Fruit fly (Drosophila melanogaster) whole organism, embryonic: ENCODE results near the gene CG11456.

Source experiments
- BtbVII ChIP-seq: fragments of 200-800 bp; sonication (Bioruptor generic); optimal IDR thresholded peaks from 3 replicates; lab custom pipeline; 2017; ENCODE audit warnings: missing biosample characterization, mild to moderate bottlenecking, missing genetic modification characterization
- CG10274 ChIP-seq: fragments of 200-800 bp; sonication (Bioruptor generic); optimal IDR thresholded peaks from 3 replicates; lab custom pipeline; 2017; ENCODE audit warnings: missing biosample characterization, mild to moderate bottlenecking, missing genetic modification characterization
- CG10959 ChIP-seq: fragments of 200-800 bp; sonication (Bioruptor generic); IDR thresholded peaks from 2 replicates; pipeline ENCODE4 v1.3.6; 2022; ENCODE audit warnings: missing biosample characterization, missing genetic modification characterization
- CG11247 ChIP-seq: fragments of 200-800 bp; sonication (Bioruptor generic); IDR thresholded peaks from 2 replicates; pipeline ENCODE4 v1.3.6; 2022; ENCODE audit warnings: missing biosample characterization, missing genetic modification characterization
- CG12659 ChIP-seq: fragments of 200-800 bp; sonication (Bioruptor generic); optimal IDR thresholded peaks from 3 replicates; lab custom pipeline; 2017; ENCODE audit warnings: mild to moderate bottlenecking, missing biosample characterization, missing genetic modification reagents, missing genetic modification characterization
- CG1647 ChIP-seq: fragments of 200-800 bp; sonication (Bioruptor generic); optimal IDR thresholded peaks from 3 replicates; lab custom pipeline; 2016; ENCODE audit warnings: missing biosample characterization, missing genetic modification characterization
- CG17385 ChIP-seq: fragments of 200-800 bp; sonication (Bioruptor generic); optimal IDR thresholded peaks from 3 replicates; lab custom pipeline; 2018; ENCODE audit warnings: missing biosample characterization, mild to moderate bottlenecking, missing genetic modification characterization
- CG17568 ChIP-seq: fragments of 200-800 bp; sonication (Bioruptor generic); optimal IDR thresholded peaks from 2 replicates; lab custom pipeline; 2018; ENCODE audit warnings: missing biosample characterization, mild to moderate bottlenecking, missing genetic modification characterization, moderate library complexity
- CG2875 ChIP-seq: fragments of 200-800 bp; sonication (Bioruptor generic); optimal IDR thresholded peaks from 2 replicates; lab custom pipeline; 2017; ENCODE audit warnings: missing biosample characterization, mild to moderate bottlenecking, missing genetic modification characterization, missing genetic modification reagents
- CG30403 ChIP-seq: fragments of 200-800 bp; sonication (Bioruptor generic); optimal IDR thresholded peaks from 3 replicates; lab custom pipeline; 2016; ENCODE audit warnings: missing biosample characterization, missing genetic modification characterization
- CG32767 ChIP-seq: fragments of 200-800 bp; sonication (Bioruptor generic); IDR thresholded peaks from 2 replicates; pipeline ENCODE4 v1.3.6; 2022; ENCODE audit warnings: missing biosample characterization, missing genetic modification characterization
- CG3407 ChIP-seq: fragments of 200-800 bp; sonication (Bioruptor generic); optimal IDR thresholded peaks from 2 replicates; lab custom pipeline; 2018; ENCODE audit warnings: missing biosample characterization, mild to moderate bottlenecking, missing genetic modification characterization
- CG8924 ChIP-seq: fragments of 200-800 bp; optimal IDR thresholded peaks from 3 replicates; lab custom pipeline; 2019; ENCODE audit warnings: missing biosample characterization, mild to moderate bottlenecking, missing genetic modification characterization, moderate library complexity
- CG9609 ChIP-seq: fragments of 200-800 bp; sonication (Bioruptor generic); optimal IDR thresholded peaks from 3 replicates; lab custom pipeline; 2016; ENCODE audit warnings: missing biosample characterization, missing genetic modification characterization
- Dll ChIP-seq: fragments of 200-800 bp; sonication (Bioruptor generic); IDR thresholded peaks from 4 replicates; pipeline ENCODE4 v1.3.6; 2022; ENCODE audit warnings: missing biosample characterization, missing genetic modification characterization; ENCODE audit not compliant: partially characterized antibody
- E2f2 ChIP-seq: fragments of 200-800 bp; sonication (Bioruptor generic); IDR thresholded peaks from 2 replicates; pipeline ENCODE4 v1.3.6; 2022; ENCODE audit warnings: missing biosample characterization, missing genetic modification characterization
- Hey ChIP-seq: fragments of 200-800 bp; sonication (Bioruptor generic); optimal IDR thresholded peaks from 3 replicates; lab custom pipeline; 2018; ENCODE audit warnings: missing biosample characterization, mild to moderate bottlenecking, missing genetic modification characterization
- Hr39 ChIP-seq: fragments of >200 bp; optimal IDR thresholded peaks from 2 replicates; lab custom pipeline; 2017
- NFAT ChIP-seq: fragments of 200-800 bp; sonication (Bioruptor generic); IDR thresholded peaks from 2 replicates; pipeline ENCODE4 v1.3.6; 2022; ENCODE audit warnings: missing biosample characterization, missing genetic modification characterization
- NK7.1 ChIP-seq: fragments of 200-800 bp; sonication (Bioruptor generic); optimal IDR thresholded peaks from 3 replicates; lab custom pipeline; 2016; ENCODE audit warnings: missing biosample characterization, missing genetic modification characterization
- Oaz ChIP-seq: fragments of 200-800 bp; sonication (Bioruptor generic); IDR thresholded peaks from 2 replicates; pipeline ENCODE4 v1.3.6; 2022; ENCODE audit warnings: missing biosample characterization, missing genetic modification characterization
- Opbp ChIP-seq: fragments of 200-800 bp; sonication (Bioruptor generic); IDR thresholded peaks from 3 replicates; pipeline ENCODE4 v1.3.6; 2022; ENCODE audit warnings: missing biosample characterization, missing genetic modification characterization; ENCODE audit not compliant: partially characterized antibody
- Ptx1 ChIP-seq: fragments of 200-800 bp; sonication (Bioruptor generic); IDR thresholded peaks from 2 replicates; pipeline ENCODE4 v1.3.6; 2022; ENCODE audit warnings: missing biosample characterization, missing genetic modification characterization
- Scr ChIP-seq: fragments of 200-800 bp; sonication (Bioruptor generic); IDR thresholded peaks from 2 replicates; pipeline ENCODE4 v1.3.6; 2022; ENCODE audit warnings: missing biosample characterization, missing genetic modification characterization; ENCODE audit not compliant: partially characterized antibody
- Six4 ChIP-seq: fragments of 200-800 bp; sonication (Bioruptor generic); optimal IDR thresholded peaks from 2 replicates; lab custom pipeline; 2016; ENCODE audit warnings: missing biosample characterization, missing genetic modification characterization
- Sry-δ ChIP-seq: fragments of 200-800 bp; sonication (Bioruptor generic); optimal IDR thresholded peaks from 2 replicates; lab custom pipeline; 2016; ENCODE audit warnings: missing biosample characterization, missing genetic modification characterization
- Tbp ChIP-seq: fragments of >200 bp; optimal IDR thresholded peaks from 2 replicates; lab custom pipeline; 2018; ENCODE audit warnings: missing biosample characterization, missing genetic modification characterization
- caup ChIP-seq: fragments of 200-800 bp; sonication (Bioruptor generic); optimal IDR thresholded peaks from 3 replicates; lab custom pipeline; 2017; ENCODE audit warnings: missing biosample characterization, mild to moderate bottlenecking, missing genetic modification characterization, moderate library complexity; ENCODE audit not compliant: severe bottlenecking
- chn ChIP-seq: fragments of 200-800 bp; sonication (Bioruptor generic); optimal IDR thresholded peaks from 2 replicates; lab custom pipeline; 2016; ENCODE audit warnings: missing biosample characterization, missing genetic modification characterization
- eve ChIP-seq, 2 experiments: fragments of >200 bp; optimal IDR thresholded peaks; 2 replicates each; lab custom pipeline; 2017; ENCODE audit warnings: missing biosample characterization in 2 of 2, missing genetic modification characterization in 2 of 2
- exex ChIP-seq: fragments of 200-800 bp; sonication (Bioruptor generic); optimal IDR thresholded peaks from 4 replicates; lab custom pipeline; 2018; ENCODE audit warnings: missing biosample characterization, mild to moderate bottlenecking, missing genetic modification characterization, moderate library complexity
- fd3F ChIP-seq: fragments of 200-800 bp; sonication (Bioruptor generic); optimal IDR thresholded peaks from 2 replicates; lab custom pipeline; 2018; ENCODE audit warnings: missing biosample characterization, mild to moderate bottlenecking, missing genetic modification characterization, moderate library complexity
- ftz-f1 ChIP-seq: fragments of 200-800 bp; sonication (Bioruptor generic); optimal IDR thresholded peaks from 2 replicates; lab custom pipeline; 2016; ENCODE audit warnings: missing biosample characterization, missing genetic modification characterization
- jumu ChIP-seq: fragments of 200-800 bp; sonication (Bioruptor generic); optimal IDR thresholded peaks from 3 replicates; lab custom pipeline; 2016; ENCODE audit warnings: missing biosample characterization, missing genetic modification characterization
- kay ChIP-seq: fragments of 200-800 bp; sonication (Bioruptor generic); optimal IDR thresholded peaks from 2 replicates; lab custom pipeline; 2016; ENCODE audit warnings: missing biosample characterization, missing genetic modification characterization
- kni ChIP-seq: fragments of 200-800 bp; sonication (Bioruptor generic); optimal IDR thresholded peaks from 3 replicates; lab custom pipeline; 2017; ENCODE audit warnings: mild to moderate bottlenecking, missing biosample characterization, missing genetic modification reagents, missing genetic modification characterization
- lab ChIP-seq: fragments of 200-800 bp; sonication (Bioruptor generic); optimal IDR thresholded peaks from 3 replicates; lab custom pipeline; 2017; ENCODE audit warnings: missing biosample characterization, missing genetic modification characterization, mild to moderate bottlenecking, moderate library complexity, missing genetic modification reagents
- lov ChIP-seq, 2 experiments: fragments of 200-800 bp in 1 of 2; fragments of >200 bp in 1 of 2; sonication (Bioruptor generic) in 1 of 2; IDR thresholded peaks in 1 of 2; optimal IDR thresholded peaks in 1 of 2; 2 replicates in 1 of 2; 3 replicates in 1 of 2; pipeline versions ENCODE4 v1.3.6 to Lab custom; 2017 to 2022; ENCODE audit warnings: missing biosample characterization in 1 of 2, missing genetic modification characterization in 1 of 2
- nom ChIP-seq: fragments of 200-800 bp; sonication (Bioruptor generic); optimal IDR thresholded peaks from 2 replicates; lab custom pipeline; 2017; ENCODE audit warnings: missing biosample characterization, missing genetic modification characterization, mild to moderate bottlenecking, moderate library complexity, missing genetic modification reagents
- org-1 ChIP-seq: fragments of 200-800 bp; sonication (Bioruptor generic); optimal IDR thresholded peaks from 2 replicates; lab custom pipeline; 2017; ENCODE audit warnings: missing biosample characterization, missing genetic modification characterization
- peb ChIP-seq: fragments of 200-800 bp; sonication (Bioruptor generic); IDR thresholded peaks from 2 replicates; pipeline ENCODE4 v1.3.6; 2022; ENCODE audit warnings: missing biosample characterization, missing genetic modification characterization
- pnt ChIP-seq: fragments of 200-800 bp; sonication (Bioruptor generic); optimal IDR thresholded peaks from 3 replicates; lab custom pipeline; 2016; ENCODE audit warnings: missing biosample characterization, missing genetic modification characterization
- salm ChIP-seq: fragments of 200-800 bp; sonication (Bioruptor generic); optimal IDR thresholded peaks from 2 replicates; lab custom pipeline; 2018; ENCODE audit warnings: missing biosample characterization, mild to moderate bottlenecking, missing genetic modification characterization
- sna ChIP-seq: fragments of 200-800 bp; sonication (Bioruptor generic); IDR thresholded peaks from 2 replicates; pipeline ENCODE4 v1.3.6; 2022; ENCODE audit warnings: missing biosample characterization, missing genetic modification characterization; ENCODE audit not compliant: partially characterized antibody
- so ChIP-seq: fragments of 200-800 bp; sonication (Bioruptor generic); IDR thresholded peaks from 3 replicates; pipeline ENCODE4 v1.3.6; 2022; ENCODE audit warnings: missing biosample characterization, missing genetic modification characterization
- tap ChIP-seq: fragments of 200-800 bp; optimal IDR thresholded peaks from 3 replicates; lab custom pipeline; 2019; ENCODE audit warnings: missing biosample characterization, mild to moderate bottlenecking, missing genetic modification characterization, moderate library complexity
- z ChIP-seq: fragments of 200-800 bp; sonication (Bioruptor generic); IDR thresholded peaks from 3 replicates; pipeline ENCODE4 v1.3.6; 2022; ENCODE audit warnings: missing biosample characterization, missing genetic modification characterization
- zen2 ChIP-seq: fragments of 200-800 bp; sonication (Bioruptor generic); IDR thresholded peaks from 3 replicates; pipeline ENCODE4 v1.3.6; 2022; ENCODE audit warnings: missing biosample characterization, missing genetic modification characterization; ENCODE audit not compliant: partially characterized antibody
- zfh2 ChIP-seq: fragments of 200-800 bp; sonication (Bioruptor generic); optimal IDR thresholded peaks from 2 replicates; lab custom pipeline; 2016; ENCODE audit warnings: missing biosample characterization, missing genetic modification characterization

The CG11456 gene

DNA sequence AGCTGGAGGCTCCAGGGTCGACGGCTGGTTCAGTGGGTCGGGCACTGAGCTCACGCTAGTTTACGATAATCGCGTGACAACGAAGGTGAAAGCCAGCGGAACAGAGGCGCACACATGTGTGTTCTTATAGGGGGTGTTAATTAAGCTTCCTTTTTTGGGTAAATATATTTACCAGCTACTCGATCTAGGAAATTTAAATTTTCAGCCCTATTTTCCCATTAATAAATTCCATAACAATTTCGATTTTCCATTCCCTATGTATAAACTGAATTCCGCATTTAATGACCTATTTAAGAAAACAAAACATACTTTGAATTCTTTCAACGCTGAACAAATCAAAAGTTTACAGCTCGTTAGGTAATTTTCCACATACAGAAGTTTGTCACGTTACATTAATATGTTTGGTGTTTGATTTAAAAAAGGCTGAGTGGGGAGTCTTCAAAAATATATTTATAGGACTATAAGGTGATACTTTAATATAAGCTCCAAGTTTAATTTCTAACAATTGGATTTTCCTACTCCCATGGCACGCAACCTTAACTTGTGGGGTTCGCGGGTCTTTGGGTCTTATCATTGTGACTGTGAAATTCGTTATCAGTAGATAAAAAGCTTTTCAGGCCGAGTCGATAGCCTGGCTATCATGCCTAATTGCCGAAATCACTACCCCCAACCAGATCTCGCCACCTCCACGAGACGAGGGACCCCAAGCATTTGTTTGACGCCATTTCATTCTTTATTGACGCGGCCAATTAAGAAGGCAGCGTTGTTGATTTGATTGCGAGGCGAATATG lies 4.6 kb upstream of the CG11456 start, which contains the start of gene CG13255 (continued):
- TF ChIP-seq CG11247 (GFP tag; lab: Robert Waterston, UW) (no peak), CG32767 (no peak), exex (peak; percentile 92), E2f2 (GFP tag; lab: Robert Waterston, UW) (no peak), CG8924 (tag; lab: Kevin White, UChicago) (peak; percentile 61), Hey (no peak), CG9609 (GFP tag; lab: Kevin White, UChicago) (no peak), ftz-f1 (GFP tag; lab: Kevin White, UChicago) (no peak), Hr39 (lab: Kevin White, UChicago) (no peak), eve (GFP tag; optimal IDR thresholded peaks at IDR 0.05; lab: Kevin White, UChicago) (no peak), CG1647 (no peak), caup (no peak), Tbp (no peak), so (GFP tag; lab: Robert Waterston, UW) (no peak), salm (no peak), kay (no peak), Scr (GFP tag; lab: Robert Waterston, UW) (no peak), z (GFP tag; lab: Robert Waterston, UW) (no peak), tap (no peak), NK7.1 (peak; percentile 9), CG17385 (GFP tag; lab: Kevin White, UChicago) (peak; percentile 54), fd3F (peak; percentile 49), CG12659 (peak; percentile 55), Dll (no peak), pnt (GFP tag; lab: Kevin White, UChicago) (peak; percentile 20), CG17568 (no peak), nom (GFP tag; lab: Kevin White, UChicago) (no peak), Sry-δ (GFP tag; lab: Kevin White, UChicago) (no peak), lab (GFP tag; lab: Kevin White, UChicago) (peak; percentile 52), CG2875 (GFP tag; lab: Kevin White, UChicago) (no peak), CG10959 (GFP tag; lab: Robert Waterston, UW) (no peak), lov (optimal IDR thresholded peaks at IDR 0.05; lab: Kevin White, UChicago) (no peak), lov (GFP tag; IDR thresholded peaks at IDR 0.05; lab: Robert Waterston, UW) (no peak), peb (GFP tag; lab: Robert Waterston, UW) (no peak), chn (GFP tag; lab: Kevin White, UChicago) (no peak), kni (GFP tag; lab: Kevin White, UChicago) (no peak), BtbVII (peak; percentile 58), Ptx1 (GFP tag; lab: Robert Waterston, UW) (peak; percentile 39; the same call in 1 of the 2 replicates), jumu (GFP tag; lab: Kevin White, UChicago) (peak; percentile 13), Opbp (GFP tag; lab: Robert Waterston, UW) (no peak), Six4 (GFP tag; lab: Kevin White, UChicago) (no peak), zfh2 (GFP tag; lab: Kevin White, UChicago) (peak; percentile 64), org-1 (GFP tag; lab: Kevin White, UChicago) (peak; percentile 59), CG3407 (GFP tag; lab: Kevin White, UChicago) (no peak), zen2 (GFP tag; lab: Robert Waterston, UW) (no peak), NFAT (GFP tag; lab: Robert Waterston, UW) (peak; percentile 42; the same call in 1 of the 2 replicates), Oaz (GFP tag; lab: Robert Waterston, UW) (no peak), sna (GFP tag; lab: Robert Waterston, UW) (no peak), CG30403 (peak; percentile 71), CG10274 (GFP tag; lab: Kevin White, UChicago) (peak; percentile 42)
